Worm (Caenorhabditis elegans) whole organism, L4 larva: ENCODE measurements around the gene gmeb-3.

Source experiments
- daf-16 ChIP-seq, 3 experiments: sonication (generic microtip); optimal IDR thresholded peaks; 2 replicates each; lab custom pipeline; 2016 to 2017; ENCODE audit warnings: missing genetic modification characterization in 3 of 3, missing genetic modification reagents in 3 of 3, mild to moderate bottlenecking in 2 of 3, missing compliant biosample characterization in 2 of 3, missing biosample characterization in 1 of 3, moderate library complexity in 1 of 3
- lin-39 ChIP-seq: fragments of 150-350 bp; optimal IDR thresholded peaks from 2 replicates; lab custom pipeline; 2014; ENCODE audit warnings: missing biosample characterization, missing genetic modification reagents, missing genetic modification characterization
- skn-1 ChIP-seq: fragments of 150-350 bp; optimal IDR thresholded peaks from 2 replicates; lab custom pipeline; 2014; ENCODE audit warnings: missing biosample characterization, missing genetic modification characterization
- unc-39 ChIP-seq: sonication (generic microtip); optimal IDR thresholded peaks from 2 replicates; lab custom pipeline; 2017; ENCODE audit warnings: missing biosample characterization, missing genetic modification characterization

- TF ChIP-seq daf-16 (GFP tag; optimal IDR thresholded peaks at IDR 0.05; lab: Kevin White, UChicago) (no peak), daf-16 (tag; optimal IDR thresholded peaks at IDR 0.05; lab: Kevin White, UChicago) (no peak), skn-1 (tag; lab: Kevin White, UChicago) (no peak), lin-39 (tag; lab: Kevin White, UChicago) (no peak), unc-39 (no peak)
Observed at ce11 chrIII:3743367-3743766, 24.9 kb upstream of the gmeb-3 start.
